Fruit fly (Drosophila melanogaster) whole organism, adult: Measurements from ENCODE around the gene lab.

ENCODE experiments used
- CG11617 ChIP-seq: fragments of 200-800 bp; sonication (Bioruptor generic); optimal IDR thresholded peaks from 2 replicates; lab custom pipeline; 2017; ENCODE audit warnings: mild to moderate bottlenecking, missing biosample characterization, missing genetic modification reagents, missing genetic modification characterization
- CG12768 ChIP-seq: fragments of 200-800 bp; sonication (Bioruptor generic); optimal IDR thresholded peaks from 2 replicates; lab custom pipeline; 2017; ENCODE audit warnings: missing biosample characterization, missing genetic modification characterization, mild to moderate bottlenecking, moderate library complexity, missing genetic modification reagents
- CG14711 ChIP-seq: fragments of 200-800 bp; sonication (Bioruptor generic); optimal IDR thresholded peaks from 2 replicates; lab custom pipeline; 2018; ENCODE audit warnings: missing biosample characterization, mild to moderate bottlenecking, missing genetic modification characterization, moderate library complexity
- CG1620 ChIP-seq: fragments of 200-800 bp; sonication (Bioruptor generic); optimal IDR thresholded peaks from 2 replicates; lab custom pipeline; 2016; ENCODE audit warnings: missing biosample characterization, missing genetic modification characterization
- CG33017 ChIP-seq: fragments of 200-800 bp; sonication (Bioruptor generic); optimal IDR thresholded peaks from 2 replicates; lab custom pipeline; 2018; ENCODE audit warnings: missing biosample characterization, mild to moderate bottlenecking, missing genetic modification characterization, moderate library complexity
- CG7045 ChIP-seq: fragments of 200-800 bp; sonication (Bioruptor generic); optimal IDR thresholded peaks from 2 replicates; lab custom pipeline; 2017; ENCODE audit warnings: missing biosample characterization, mild to moderate bottlenecking, missing genetic modification characterization
- CG7101 ChIP-seq: fragments of 200-800 bp; sonication (Bioruptor generic); optimal IDR thresholded peaks from 2 replicates; lab custom pipeline; 2018; ENCODE audit warnings: missing biosample characterization, mild to moderate bottlenecking, missing genetic modification characterization, moderate library complexity
- Clk ChIP-seq: fragments of 200-800 bp; sonication (Bioruptor generic); optimal IDR thresholded peaks from 2 replicates; lab custom pipeline; 2017; ENCODE audit warnings: missing biosample characterization, missing genetic modification characterization
- Crg-1 ChIP-seq: fragments of 200-800 bp; sonication (Bioruptor generic); optimal IDR thresholded peaks from 2 replicates; lab custom pipeline; 2016; ENCODE audit warnings: missing biosample characterization, missing genetic modification characterization
- Hr96 ChIP-seq: fragments of 200-800 bp; sonication (Bioruptor generic); optimal IDR thresholded peaks from 2 replicates; lab custom pipeline; 2016; ENCODE audit warnings: missing biosample characterization, missing genetic modification characterization
- Mnt ChIP-seq: fragments of 200-800 bp; sonication (Bioruptor generic); optimal IDR thresholded peaks from 2 replicates; lab custom pipeline; 2016; ENCODE audit warnings: missing biosample characterization, mild to moderate bottlenecking, missing genetic modification characterization
- cic ChIP-seq: fragments of 200-800 bp; sonication (Bioruptor generic); optimal IDR thresholded peaks from 2 replicates; lab custom pipeline; 2017; ENCODE audit warnings: missing biosample characterization, mild to moderate bottlenecking, missing genetic modification characterization, moderate library complexity
- cnc ChIP-seq, 2 experiments: fragments of >200 bp; optimal IDR thresholded peaks; 2 replicates each; lab custom pipeline; 2017
- kay ChIP-seq: fragments of 200-800 bp; sonication (Bioruptor generic); peaks from one replicate; lab custom pipeline; 2016; ENCODE audit warnings: missing biosample characterization, missing genetic modification characterization, borderline replicate concordance
- ovo ChIP-seq: fragments of 200-800 bp; sonication (Bioruptor generic); optimal IDR thresholded peaks from 2 replicates; lab custom pipeline; 2016; ENCODE audit warnings: missing biosample characterization, missing genetic modification characterization
- pad ChIP-seq: fragments of 200-800 bp; sonication (Bioruptor generic); optimal IDR thresholded peaks from 3 replicates; lab custom pipeline; 2017; ENCODE audit warnings: missing biosample characterization, missing genetic modification characterization, mild to moderate bottlenecking, moderate library complexity, missing genetic modification reagents
- tj ChIP-seq: fragments of 200-800 bp; sonication (Bioruptor generic); optimal IDR thresholded peaks from 3 replicates; lab custom pipeline; 2017; ENCODE audit warnings: missing biosample characterization, mild to moderate bottlenecking, missing genetic modification characterization, moderate library complexity
- toe ChIP-seq: fragments of 200-800 bp; sonication (Bioruptor generic); optimal IDR thresholded peaks from 2 replicates; lab custom pipeline; 2016; ENCODE audit warnings: missing biosample characterization, missing genetic modification characterization

lab gene

DNA sequence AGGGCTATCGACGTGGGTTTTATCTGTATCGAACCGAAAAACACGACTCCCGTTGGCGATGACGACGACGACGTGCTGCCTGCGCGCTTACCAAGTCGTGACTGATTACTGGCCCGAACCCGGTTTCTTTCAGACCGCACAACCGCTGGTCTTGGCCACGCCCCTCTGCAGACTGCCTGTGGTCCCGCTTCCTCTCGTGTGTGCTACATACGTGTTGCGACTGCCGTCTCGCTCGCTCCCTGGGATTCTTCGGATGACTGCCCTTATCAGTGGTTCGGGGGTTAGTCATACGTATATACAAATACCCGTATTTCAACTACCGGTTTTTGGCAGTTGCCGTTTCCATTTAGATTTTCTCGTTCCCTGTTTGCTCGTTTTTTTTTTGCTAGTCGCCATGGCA is at the start of gene lab:
Gene lab (minus strand): TSS at position 111 of the 400 bp plus-strand sequence.
- TF ChIP-seq toe (GFP tag; lab: Kevin White, UChicago) (no peak), CG1620 (GFP tag; lab: Kevin White, UChicago) (no peak), ovo (GFP tag; lab: Kevin White, UChicago) (no peak), CG11617 (GFP tag; lab: Kevin White, UChicago) (no peak), CG7101 (tag; lab: Kevin White, UChicago) (no peak), tj (GFP tag; lab: Kevin White, UChicago) (no peak), CG12768 (GFP tag; lab: Kevin White, UChicago) (no peak), Mnt (GFP tag; lab: Kevin White, UChicago) (no peak), Crg-1 (GFP tag; lab: Kevin White, UChicago) (no peak), CG14711 (tag; lab: Kevin White, UChicago) (no peak), CG33017 (tag; lab: Kevin White, UChicago) (no peak), cic (no peak), pad (GFP tag; lab: Kevin White, UChicago) (no peak)

DNA sequence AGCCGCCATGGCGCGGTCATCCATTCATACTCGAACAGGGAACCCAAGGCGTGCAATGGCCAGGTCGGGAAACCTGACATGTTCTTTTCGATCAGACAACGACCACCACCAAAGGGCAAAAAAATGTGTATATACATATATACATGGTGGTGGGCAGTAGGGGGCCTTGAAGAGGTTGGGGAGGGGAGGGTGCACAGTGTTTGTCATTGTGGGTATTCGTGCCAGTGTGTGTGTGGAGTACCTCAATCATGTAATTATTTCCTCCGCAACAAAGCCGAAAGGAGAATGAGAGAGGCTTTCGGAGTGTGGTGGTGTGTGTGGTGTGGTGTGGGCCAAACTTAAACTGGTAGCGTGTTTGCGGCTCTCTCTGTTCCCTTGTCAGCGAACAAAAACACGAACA is 47.7 kb upstream of the lab start:
- no peak for TF ChIP-seq CG33017 (tag; lab: Kevin White, UChicago)
- TF ChIP-seq Clk (GFP tag; lab: Kevin White, UChicago): no peak
- no peak for TF ChIP-seq CG7045 (GFP tag; lab: Kevin White, UChicago)
- TF ChIP-seq ovo (GFP tag; lab: Kevin White, UChicago): no peak
- no peak for TF ChIP-seq CG1620 (GFP tag; lab: Kevin White, UChicago)
- no peak for TF ChIP-seq Hr96 (GFP tag; lab: Kevin White, UChicago)
- TF ChIP-seq tj (GFP tag; lab: Kevin White, UChicago): no peak
- no peak for TF ChIP-seq pad (GFP tag; lab: Kevin White, UChicago)

- TF ChIP-seq Crg-1 (GFP tag; lab: Kevin White, UChicago) (no peak), kay (GFP tag; lab: Kevin White, UChicago) (no peak)
Observed at dm6 chr3R:6723537-6724171, 45.3 kb upstream of the lab start.

dm6 chr3R:6708858-6709257 is 30.5 kb upstream of the lab start:
- TF ChIP-seq cnc (optimal IDR thresholded peaks at IDR 0.05; lab: Kevin White, UChicago): no peak
- no peak for TF ChIP-seq CG12768 (GFP tag; lab: Kevin White, UChicago)
- no peak for TF ChIP-seq CG1620 (GFP tag; lab: Kevin White, UChicago)
- no peak for TF ChIP-seq tj (GFP tag; lab: Kevin White, UChicago)
- no peak for TF ChIP-seq Hr96 (GFP tag; lab: Kevin White, UChicago)
- no peak for TF ChIP-seq pad (GFP tag; lab: Kevin White, UChicago)
- TF ChIP-seq toe (GFP tag; lab: Kevin White, UChicago): no peak

DNA sequence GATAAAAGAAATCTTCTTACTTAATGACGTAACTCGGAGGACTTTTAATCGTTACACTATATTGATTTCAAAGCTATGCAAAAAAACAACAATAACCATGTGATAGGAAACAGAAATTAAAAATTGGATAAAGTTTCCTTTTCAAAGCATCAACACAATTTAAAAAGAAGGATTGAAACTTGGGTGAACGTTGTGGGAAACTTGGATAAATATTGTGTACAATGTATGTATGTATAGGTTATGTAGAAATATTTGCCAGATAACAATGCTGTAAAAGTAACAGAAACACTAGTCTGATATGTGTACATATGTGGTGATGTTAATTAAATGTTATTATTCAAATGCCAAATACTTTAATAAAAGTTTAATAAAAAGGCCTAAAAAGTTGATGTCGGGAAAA is 27.9 kb upstream of the lab start:
- no peak for TF ChIP-seq cnc (optimal IDR thresholded peaks at IDR 0.05; lab: Kevin White, UChicago)

- TF ChIP-seq CG1620 (GFP tag; lab: Kevin White, UChicago) (no peak), CG7045 (GFP tag; lab: Kevin White, UChicago) (no peak), CG11617 (GFP tag; lab: Kevin White, UChicago) (no peak), ovo (GFP tag; lab: Kevin White, UChicago) (no peak), cic (no peak)
Observed at dm6 chr3R:6703784-6704183, 25.4 kb upstream of the lab start, which contains the start of gene Ccp84Aa. Ccp84Aa (plus strand) TSS chr3R:6704084.

DNA sequence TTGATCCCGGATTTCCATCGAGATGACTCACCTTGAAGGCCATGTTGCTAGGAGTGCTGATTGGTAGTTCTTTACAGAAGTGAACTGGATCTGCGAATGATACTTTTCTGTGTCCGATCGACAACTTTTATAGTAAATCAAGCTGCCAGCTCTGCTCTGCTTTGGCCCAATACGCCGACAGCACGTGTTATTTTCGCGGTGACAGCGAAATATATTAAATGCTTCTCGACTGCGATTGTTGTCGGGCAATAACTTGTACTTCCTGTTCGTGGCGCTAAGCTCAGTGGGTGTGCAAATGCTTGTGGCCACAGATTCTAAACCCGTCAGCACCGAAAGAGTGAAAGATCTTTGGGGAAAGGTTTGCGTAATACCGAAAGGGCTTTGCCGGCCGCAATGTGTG is 24.4 kb upstream of the lab start, which contains the start of gene Ccp84Ab:
Gene Ccp84Ab (minus strand): TSS at position 101 of the 400 bp plus-strand sequence.
- TF ChIP-seq CG11617 (GFP tag; lab: Kevin White, UChicago) (no peak), pad (GFP tag; lab: Kevin White, UChicago) (no peak), CG7101 (tag; lab: Kevin White, UChicago) (no peak), Clk (GFP tag; lab: Kevin White, UChicago) (no peak), tj (GFP tag; lab: Kevin White, UChicago) (no peak), CG14711 (tag; lab: Kevin White, UChicago) (no peak), kay (GFP tag; lab: Kevin White, UChicago) (no peak), Mnt (GFP tag; lab: Kevin White, UChicago) (no peak), Crg-1 (GFP tag; lab: Kevin White, UChicago) (no peak), CG33017 (tag; lab: Kevin White, UChicago) (no peak), Hr96 (GFP tag; lab: Kevin White, UChicago) (no peak), CG12768 (GFP tag; lab: Kevin White, UChicago) (no peak), toe (GFP tag; lab: Kevin White, UChicago) (no peak)
